Fruit fly (Drosophila melanogaster) whole organism, embryonic: ENCODE results near the gene NFAT.

Source experiments
- CG3407 ChIP-seq: fragments of 200-800 bp; sonication (Bioruptor generic); optimal IDR thresholded peaks from 2 replicates; lab custom pipeline; 2018; ENCODE audit warnings: missing biosample characterization, mild to moderate bottlenecking, missing genetic modification characterization
- CG6175 ChIP-seq: fragments of 200-800 bp; sonication (Bioruptor generic); IDR thresholded peaks from 3 replicates; pipeline ENCODE4 v1.3.6; 2022; ENCODE audit warnings: missing biosample characterization, missing genetic modification characterization
- CG8089 ChIP-seq: fragments of 200-800 bp; sonication (Bioruptor generic); optimal IDR thresholded peaks from 3 replicates; lab custom pipeline; 2016; ENCODE audit warnings: missing biosample characterization, missing genetic modification characterization
- HmgZ ChIP-seq: fragments of 200-800 bp; sonication (Bioruptor generic); optimal IDR thresholded peaks from 2 replicates; lab custom pipeline; 2018; ENCODE audit warnings: missing biosample characterization, mild to moderate bottlenecking, missing genetic modification characterization
- Optix ChIP-seq: fragments of 200-800 bp; sonication (Bioruptor generic); IDR thresholded peaks from 3 replicates; pipeline ENCODE4 v1.3.6; 2022; ENCODE audit warnings: missing biosample characterization, missing genetic modification characterization
- bowl ChIP-seq: fragments of 200-800 bp; sonication (Bioruptor generic); IDR thresholded peaks from 2 replicates; pipeline ENCODE4 v1.3.6; 2022; ENCODE audit warnings: missing biosample characterization, missing genetic modification characterization
- fru ChIP-seq: fragments of >200 bp; optimal IDR thresholded peaks from 2 replicates; lab custom pipeline; 2017
- zen ChIP-seq: fragments of 200-800 bp; sonication (Bioruptor generic); optimal IDR thresholded peaks from 3 replicates; lab custom pipeline; 2018; ENCODE audit warnings: missing biosample characterization, mild to moderate bottlenecking, missing genetic modification characterization, moderate library complexity

- no peak for TF ChIP-seq CG8089 (GFP tag; lab: Kevin White, UChicago)
- no peak for TF ChIP-seq zen (tag; lab: Kevin White, UChicago)
- no peak for TF ChIP-seq HmgZ
- no peak for TF ChIP-seq bowl (GFP tag; lab: Robert Waterston, UW)
- TF ChIP-seq CG6175 (GFP tag; lab: Robert Waterston, UW): no peak
- TF ChIP-seq CG3407 (GFP tag; lab: Kevin White, UChicago): no peak
- TF ChIP-seq Optix (GFP tag; lab: Robert Waterston, UW): no peak
- TF ChIP-seq fru (lab: Kevin White, UChicago): no peak
Measured at dm6 chrX:13698717-13699427, 74.3 kb downstream of the NFAT start.
